Worm (Caenorhabditis elegans): ENCODE measurements around the gene fbxa-62.

DNA sequence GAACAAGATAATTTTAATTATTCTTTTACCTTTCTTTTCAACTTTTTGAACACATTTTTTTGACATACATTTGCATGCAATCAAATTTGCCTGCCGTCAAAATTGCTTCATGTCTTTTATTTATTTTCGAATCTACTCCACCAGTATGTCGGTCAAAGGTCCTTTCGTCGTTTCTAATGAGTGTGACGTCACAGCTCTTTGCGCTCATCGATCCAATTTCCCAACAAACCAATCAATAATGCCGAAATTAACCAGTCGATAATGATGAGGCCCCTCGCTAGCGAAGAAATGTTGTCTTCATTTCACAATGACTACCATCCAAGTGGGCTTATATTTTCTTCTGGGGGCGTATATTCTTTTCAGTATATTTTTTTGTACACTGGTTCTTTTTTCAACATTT, 35.4 kb downstream of the fbxa-62 start, which contains the start of gene Y54F10BM.6:
- no peak for TF ChIP-seq ref-1 (GFP tag; conservative IDR thresholded peaks at IDR 0.05)
- no peak for TF ChIP-seq cog-1 (tag; optimal IDR thresholded peaks at IDR 0.05)
- no peak for TF ChIP-seq T22C8.4 (GFP tag; IDR thresholded peaks at IDR 0.05)
- TF ChIP-seq med-1 (GFP tag; optimal IDR thresholded peaks at IDR 0.05; ENCODE audit: insufficient read depth): no peak

All from whole organism, midembryonic.